Worm (Caenorhabditis elegans) whole organism, late embryonic: ENCODE data around the gene T09F3.5.

Experiments used
- ceh-45 ChIP-seq: fragments of 200-800 bp; sonication (Bioruptor generic); IDR thresholded peaks from 2 replicates; pipeline ENCODE4 v1.3.6; 2022; ENCODE audit warnings: missing genetic modification reagents, missing genetic modification characterization, missing compliant biosample characterization
- ceh-9 ChIP-seq: sonication (generic microtip); optimal IDR thresholded peaks from 2 replicates; lab custom pipeline; 2016; ENCODE audit warnings: mild to moderate bottlenecking, missing genetic modification characterization, inconsistent platforms, missing compliant biosample characterization
- elt-2 ChIP-seq: sonication (generic microtip); optimal IDR thresholded peaks from 2 replicates; lab custom pipeline; 2016; ENCODE audit warnings: missing genetic modification reagents, missing genetic modification characterization, missing compliant biosample characterization
- hlh-8 ChIP-seq: sonication (generic microtip); optimal IDR thresholded peaks from 2 replicates; lab custom pipeline; 2016; ENCODE audit warnings: missing genotype, missing genetic modification characterization, missing compliant biosample characterization
- nhr-11 ChIP-seq: fragments of 150-350 bp; optimal IDR thresholded peaks from 2 replicates; lab custom pipeline; 2014; ENCODE audit warnings: missing biosample characterization, missing genetic modification characterization
- pqm-1 ChIP-seq: sonication (generic microtip); optimal IDR thresholded peaks from 2 replicates; lab custom pipeline; 2016; ENCODE audit warnings: missing genetic modification characterization, missing compliant biosample characterization
- pros-1 ChIP-seq: fragments of 150-350 bp; optimal IDR thresholded peaks from 2 replicates; lab custom pipeline; 2014; ENCODE audit warnings: missing biosample characterization, missing genetic modification reagents, missing genetic modification characterization
- tbx-7 ChIP-seq: sonication (generic microtip); optimal IDR thresholded peaks from 2 replicates; lab custom pipeline; 2016; ENCODE audit warnings: missing genotype, missing genetic modification characterization, missing compliant biosample characterization
- unc-86 ChIP-seq: sonication (generic microtip); optimal IDR thresholded peaks from 2 replicates; lab custom pipeline; 2016; ENCODE audit warnings: missing genetic modification characterization, missing compliant biosample characterization
- zip-5 ChIP-seq: sonication (generic microtip); optimal IDR thresholded peaks from 2 replicates; lab custom pipeline; 2016; ENCODE audit warnings: missing genetic modification characterization, missing compliant biosample characterization

DNA sequence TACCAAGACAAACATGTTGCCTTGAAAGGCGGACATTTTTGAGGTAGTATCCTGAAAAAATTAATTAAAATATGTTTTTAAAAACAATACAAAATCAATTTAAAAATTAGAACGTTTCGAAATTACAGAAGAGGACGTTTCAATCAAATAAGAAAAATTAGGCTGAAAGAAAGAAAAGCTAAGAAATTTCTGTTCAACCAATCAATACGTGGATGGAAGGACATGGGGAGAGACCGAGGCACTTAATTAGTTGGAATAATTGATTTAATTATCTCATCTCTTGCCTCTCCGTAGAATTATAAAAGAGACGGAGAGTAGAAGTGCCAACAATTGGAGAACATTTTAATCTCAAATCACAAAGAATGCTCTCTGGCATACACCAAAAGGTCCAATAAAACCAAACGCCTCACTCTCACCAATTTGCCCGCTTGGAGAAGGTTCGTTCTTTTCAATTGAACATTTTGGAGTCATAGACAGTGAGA, 27.1 kb upstream of the T09F3.5 start, which contains the start of gene ceh-58:
- TF ChIP-seq pqm-1 (tag; lab: Kevin White, UChicago), result no peak
- TF ChIP-seq zip-5 (tag; lab: Kevin White, UChicago), result no peak
- TF ChIP-seq unc-86, result no peak
- TF ChIP-seq nhr-11 (tag; lab: Kevin White, UChicago), result no peak
- no peak for TF ChIP-seq elt-2 (tag; lab: Kevin White, UChicago)
- TF ChIP-seq tbx-7, result no peak
- TF ChIP-seq ceh-45 (GFP tag; lab: Robert Waterston, UW), result no peak
- TF ChIP-seq pros-1 (tag; lab: Kevin White, UChicago), result no peak
- TF ChIP-seq hlh-8 (tag; lab: Kevin White, UChicago), result no peak
- no peak for TF ChIP-seq ceh-9
